Fruit fly (Drosophila melanogaster): Measurements from ENCODE around the gene tadr.

dm6 chr2L:21102399-21103108 is 27.3 kb downstream of the tadr start, which contains the start of gene CG9257:
- TF ChIP-seq Vsx1 (GFP tag; optimal IDR thresholded peaks at IDR 0.05) (no peak), fd102C (GFP tag; optimal IDR thresholded peaks at IDR 0.05) (no peak), Oaz (GFP tag; IDR thresholded peaks at IDR 0.05) (no peak), CG7839 (tag; optimal IDR thresholded peaks at IDR 0.05) (no peak), CG11247 (GFP tag; IDR thresholded peaks at IDR 0.05) (no peak), Doc2 (GFP tag; IDR thresholded peaks at IDR 0.05) (no peak), D19B (GFP tag; optimal IDR thresholded peaks at IDR 0.05) (no peak), Lim3 (GFP tag; IDR thresholded peaks at IDR 0.05) (no peak), CG4707 (GFP tag; optimal IDR thresholded peaks at IDR 0.05) (no peak), eyg (GFP tag; optimal IDR thresholded peaks at IDR 0.05) (no peak), CG3065 (GFP tag; optimal IDR thresholded peaks at IDR 0.05) (no peak), CG6854 (GFP tag; optimal IDR thresholded peaks at IDR 0.05) (no peak), CG6765 (GFP tag; optimal IDR thresholded peaks at IDR 0.05) (no peak), CG2678 (tag; optimal IDR thresholded peaks at IDR 0.05) (no peak)

Measured in whole organism, embryonic.